Fruit fly (Drosophila melanogaster) whole organism, adult: ENCODE results near the gene CG6425.

Source experiments
- CG11617 ChIP-seq: fragments of 200-800 bp; sonication (Bioruptor generic); optimal IDR thresholded peaks from 2 replicates; lab custom pipeline; 2017; ENCODE audit warnings: mild to moderate bottlenecking, missing biosample characterization, missing genetic modification reagents, missing genetic modification characterization
- CG12768 ChIP-seq: fragments of 200-800 bp; sonication (Bioruptor generic); optimal IDR thresholded peaks from 2 replicates; lab custom pipeline; 2017; ENCODE audit warnings: missing biosample characterization, missing genetic modification characterization, mild to moderate bottlenecking, moderate library complexity, missing genetic modification reagents
- CG14711 ChIP-seq: fragments of 200-800 bp; sonication (Bioruptor generic); optimal IDR thresholded peaks from 2 replicates; lab custom pipeline; 2018; ENCODE audit warnings: missing biosample characterization, mild to moderate bottlenecking, missing genetic modification characterization, moderate library complexity
- CG1620 ChIP-seq: fragments of 200-800 bp; sonication (Bioruptor generic); optimal IDR thresholded peaks from 2 replicates; lab custom pipeline; 2016; ENCODE audit warnings: missing biosample characterization, missing genetic modification characterization
- CG33017 ChIP-seq: fragments of 200-800 bp; sonication (Bioruptor generic); optimal IDR thresholded peaks from 2 replicates; lab custom pipeline; 2018; ENCODE audit warnings: missing biosample characterization, mild to moderate bottlenecking, missing genetic modification characterization, moderate library complexity
- CG5204 ChIP-seq: fragments of 200-800 bp; sonication (Bioruptor generic); optimal IDR thresholded peaks from 2 replicates; lab custom pipeline; 2016; ENCODE audit warnings: missing biosample characterization, missing genetic modification characterization
- CG7045 ChIP-seq: fragments of 200-800 bp; sonication (Bioruptor generic); optimal IDR thresholded peaks from 2 replicates; lab custom pipeline; 2017; ENCODE audit warnings: missing biosample characterization, mild to moderate bottlenecking, missing genetic modification characterization
- CG7101 ChIP-seq: fragments of 200-800 bp; sonication (Bioruptor generic); optimal IDR thresholded peaks from 2 replicates; lab custom pipeline; 2018; ENCODE audit warnings: missing biosample characterization, mild to moderate bottlenecking, missing genetic modification characterization, moderate library complexity
- Clk ChIP-seq: fragments of 200-800 bp; sonication (Bioruptor generic); optimal IDR thresholded peaks from 2 replicates; lab custom pipeline; 2017; ENCODE audit warnings: missing biosample characterization, missing genetic modification characterization
- Crg-1 ChIP-seq: fragments of 200-800 bp; sonication (Bioruptor generic); optimal IDR thresholded peaks from 2 replicates; lab custom pipeline; 2016; ENCODE audit warnings: missing biosample characterization, missing genetic modification characterization
- Hr96 ChIP-seq: fragments of 200-800 bp; sonication (Bioruptor generic); optimal IDR thresholded peaks from 2 replicates; lab custom pipeline; 2016; ENCODE audit warnings: missing biosample characterization, missing genetic modification characterization
- Mnt ChIP-seq: fragments of 200-800 bp; sonication (Bioruptor generic); optimal IDR thresholded peaks from 2 replicates; lab custom pipeline; 2016; ENCODE audit warnings: missing biosample characterization, mild to moderate bottlenecking, missing genetic modification characterization
- bab1 ChIP-seq: fragments of 200-800 bp; sonication (Bioruptor generic); optimal IDR thresholded peaks from 3 replicates; lab custom pipeline; 2019; ENCODE audit warnings: missing biosample characterization, mild to moderate bottlenecking, missing genetic modification characterization, moderate library complexity
- cic ChIP-seq: fragments of 200-800 bp; sonication (Bioruptor generic); optimal IDR thresholded peaks from 2 replicates; lab custom pipeline; 2017; ENCODE audit warnings: missing biosample characterization, mild to moderate bottlenecking, missing genetic modification characterization, moderate library complexity
- cnc ChIP-seq, 2 experiments: fragments of >200 bp; optimal IDR thresholded peaks; 2 replicates each; lab custom pipeline; 2017
- kay ChIP-seq: fragments of 200-800 bp; sonication (Bioruptor generic); peaks from one replicate; lab custom pipeline; 2016; ENCODE audit warnings: missing biosample characterization, missing genetic modification characterization, borderline replicate concordance
- ovo ChIP-seq: fragments of 200-800 bp; sonication (Bioruptor generic); optimal IDR thresholded peaks from 2 replicates; lab custom pipeline; 2016; ENCODE audit warnings: missing biosample characterization, missing genetic modification characterization
- pad ChIP-seq: fragments of 200-800 bp; sonication (Bioruptor generic); optimal IDR thresholded peaks from 3 replicates; lab custom pipeline; 2017; ENCODE audit warnings: missing biosample characterization, missing genetic modification characterization, mild to moderate bottlenecking, moderate library complexity, missing genetic modification reagents
- tj ChIP-seq: fragments of 200-800 bp; sonication (Bioruptor generic); optimal IDR thresholded peaks from 3 replicates; lab custom pipeline; 2017; ENCODE audit warnings: missing biosample characterization, mild to moderate bottlenecking, missing genetic modification characterization, moderate library complexity
- toe ChIP-seq: fragments of 200-800 bp; sonication (Bioruptor generic); optimal IDR thresholded peaks from 2 replicates; lab custom pipeline; 2016; ENCODE audit warnings: missing biosample characterization, missing genetic modification characterization

The CG6425 gene

DNA sequence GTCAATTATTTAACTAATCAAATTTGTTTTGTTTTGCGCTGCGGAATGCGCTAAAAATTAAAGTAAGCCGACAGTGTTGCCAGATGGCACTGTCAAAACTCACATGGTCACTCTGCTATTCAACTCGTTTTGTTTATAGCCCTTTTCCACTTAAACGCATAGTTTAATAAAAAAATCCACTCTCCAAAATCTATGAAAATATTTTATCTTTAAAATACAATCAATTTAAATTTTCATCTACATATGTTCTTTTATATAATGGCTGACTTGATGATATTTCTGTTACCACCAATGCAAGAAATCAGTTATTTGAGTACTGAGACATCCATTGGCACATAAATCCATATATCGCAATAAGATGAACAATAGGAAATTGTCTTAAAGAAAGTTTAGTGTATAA, at the start of gene CG6425:
Gene CG6425, minus strand, starts transcription at position 95 of the 400 bp plus-strand sequence.
- TF ChIP-seq tj (no peak), CG5204 (GFP tag; lab: Kevin White, UChicago) (peak; percentile 42), toe (peak; percentile 49), CG7045 (GFP tag; lab: Kevin White, UChicago) (peak; percentile 17), CG14711 (tag; lab: Kevin White, UChicago) (no peak)

dm6 chr3R:26761695-26762094, 44.5 kb upstream of the CG6425 start:
- TF ChIP-seq CG14711 (tag; lab: Kevin White, UChicago) (no peak), CG11617 (GFP tag; lab: Kevin White, UChicago) (no peak), tj (no peak), CG12768 (GFP tag; lab: Kevin White, UChicago) (no peak), CG1620 (GFP tag; lab: Kevin White, UChicago) (no peak), kay (GFP tag; lab: Kevin White, UChicago) (no peak), ovo (GFP tag; lab: Kevin White, UChicago) (no peak), Mnt (GFP tag; lab: Kevin White, UChicago) (no peak), bab1 (GFP tag; lab: Kevin White, UChicago) (no peak), CG7101 (no peak), Clk (GFP tag; lab: Kevin White, UChicago) (no peak), CG33017 (tag; lab: Kevin White, UChicago) (no peak), Hr96 (no peak), cic (GFP tag; lab: Kevin White, UChicago) (no peak), CG5204 (GFP tag; lab: Kevin White, UChicago) (no peak), toe (no peak), pad (no peak), CG7045 (GFP tag; lab: Kevin White, UChicago) (no peak)

- no peak for TF ChIP-seq CG33017 (tag; lab: Kevin White, UChicago)
- no peak for TF ChIP-seq cic (GFP tag; lab: Kevin White, UChicago)
- no peak for TF ChIP-seq CG7045 (GFP tag; lab: Kevin White, UChicago)
- TF ChIP-seq Mnt (GFP tag; lab: Kevin White, UChicago) = no peak
These were observed 20.1 kb upstream of the CG6425 start, which contains the start of gene CG14247 for dm6 chr3R:26737310-26737709. CG14247 (plus strand) TSS chr3R:26737610.

dm6 chr3R:26736207-26736606, 19.0 kb upstream of the CG6425 start, which contains the start of gene CG6403:
CG6403 (minus strand) TSS chr3R:26736307.
- TF ChIP-seq CG7045 (GFP tag; lab: Kevin White, UChicago) (no peak), Hr96 (no peak), CG1620 (GFP tag; lab: Kevin White, UChicago) (no peak), cnc (optimal IDR thresholded peaks at IDR 0.05; lab: Kevin White, UChicago) (no peak), CG12768 (GFP tag; lab: Kevin White, UChicago) (no peak), tj (no peak), kay (GFP tag; lab: Kevin White, UChicago) (no peak)

DNA sequence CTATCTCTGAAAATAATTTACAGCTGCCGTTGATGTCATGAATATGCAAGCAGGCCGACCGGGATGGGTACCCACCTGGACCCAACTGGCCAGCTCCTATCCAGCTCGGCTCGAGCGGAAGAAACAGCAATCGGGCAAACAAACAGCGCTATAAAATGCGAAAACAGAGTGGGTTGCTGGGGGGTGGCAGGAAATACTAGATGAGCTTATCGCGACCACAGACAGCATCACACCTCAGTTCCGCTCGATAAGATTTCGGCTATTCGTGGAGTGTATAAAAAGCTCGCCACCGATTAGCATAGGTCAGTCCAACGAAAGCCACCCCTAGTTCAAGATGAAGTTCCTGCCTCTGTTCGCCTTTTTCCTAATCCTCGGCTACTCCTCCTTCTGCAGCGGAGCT, 11.2 kb upstream of the CG6425 start, which contains the start of gene CG14245:
Gene CG14245, plus strand, starts transcription at position 301 of the 400 bp plus-strand sequence.
- TF ChIP-seq Hr96 (no peak), CG14711 (tag; lab: Kevin White, UChicago) (no peak), cic (GFP tag; lab: Kevin White, UChicago) (no peak), CG12768 (GFP tag; lab: Kevin White, UChicago) (no peak), cnc (optimal IDR thresholded peaks at IDR 0.05; lab: Kevin White, UChicago) (no peak), toe (no peak), CG33017 (tag; lab: Kevin White, UChicago) (no peak), pad (no peak), CG7101 (no peak), CG1620 (GFP tag; lab: Kevin White, UChicago) (no peak), Mnt (GFP tag; lab: Kevin White, UChicago) (no peak), CG11617 (GFP tag; lab: Kevin White, UChicago) (no peak), CG5204 (GFP tag; lab: Kevin White, UChicago) (no peak), kay (GFP tag; lab: Kevin White, UChicago) (no peak), tj (no peak)

DNA sequence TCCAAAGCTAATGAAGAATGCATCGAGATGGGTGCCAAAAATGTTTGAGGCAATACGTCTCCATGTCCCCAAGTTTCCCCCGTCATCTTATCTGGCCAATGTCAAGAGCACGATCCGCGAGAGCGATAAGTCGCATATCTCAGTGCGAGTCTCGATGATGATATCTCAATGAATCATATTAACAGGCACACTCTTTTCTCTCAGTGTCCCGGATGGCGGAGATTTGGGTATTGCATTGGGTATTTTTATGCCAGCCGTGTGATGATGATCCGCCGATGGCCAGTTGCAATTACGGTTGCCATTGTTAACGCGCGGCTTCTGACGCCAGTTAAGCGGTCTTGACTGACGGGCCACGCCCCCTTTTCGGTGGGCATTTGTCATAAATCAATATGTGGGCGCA, 9.8 kb upstream of the CG6425 start, which contains the start of gene CG14246:
Gene CG14246, plus strand, starts transcription at position 301 of the 400 bp plus-strand sequence.
- no peak for TF ChIP-seq pad
- TF ChIP-seq CG7045 (GFP tag; lab: Kevin White, UChicago) = no peak
- TF ChIP-seq Hr96 = no peak
- no peak for TF ChIP-seq bab1 (GFP tag; lab: Kevin White, UChicago)
- no peak for TF ChIP-seq CG33017 (tag; lab: Kevin White, UChicago)
- no peak for TF ChIP-seq CG11617 (GFP tag; lab: Kevin White, UChicago)
- no peak for TF ChIP-seq CG7101
- TF ChIP-seq toe = no peak
- no peak for TF ChIP-seq kay (GFP tag; lab: Kevin White, UChicago)
- no peak for TF ChIP-seq Clk (GFP tag; lab: Kevin White, UChicago)
- TF ChIP-seq cnc (optimal IDR thresholded peaks at IDR 0.05; lab: Kevin White, UChicago) = no peak
- TF ChIP-seq Mnt (GFP tag; lab: Kevin White, UChicago) = no peak
- no peak for TF ChIP-seq Crg-1 (GFP tag; lab: Kevin White, UChicago)
- TF ChIP-seq CG12768 (GFP tag; lab: Kevin White, UChicago) = no peak
- no peak for TF ChIP-seq tj
- TF ChIP-seq CG1620 (GFP tag; lab: Kevin White, UChicago) = no peak
- TF ChIP-seq ovo (GFP tag; lab: Kevin White, UChicago) = no peak
- no peak for TF ChIP-seq CG14711 (tag; lab: Kevin White, UChicago)
- TF ChIP-seq cic (GFP tag; lab: Kevin White, UChicago) = no peak
